Fruit fly (Drosophila melanogaster): Measurements from ENCODE around the gene Strump.

Gene Strump

DNA sequence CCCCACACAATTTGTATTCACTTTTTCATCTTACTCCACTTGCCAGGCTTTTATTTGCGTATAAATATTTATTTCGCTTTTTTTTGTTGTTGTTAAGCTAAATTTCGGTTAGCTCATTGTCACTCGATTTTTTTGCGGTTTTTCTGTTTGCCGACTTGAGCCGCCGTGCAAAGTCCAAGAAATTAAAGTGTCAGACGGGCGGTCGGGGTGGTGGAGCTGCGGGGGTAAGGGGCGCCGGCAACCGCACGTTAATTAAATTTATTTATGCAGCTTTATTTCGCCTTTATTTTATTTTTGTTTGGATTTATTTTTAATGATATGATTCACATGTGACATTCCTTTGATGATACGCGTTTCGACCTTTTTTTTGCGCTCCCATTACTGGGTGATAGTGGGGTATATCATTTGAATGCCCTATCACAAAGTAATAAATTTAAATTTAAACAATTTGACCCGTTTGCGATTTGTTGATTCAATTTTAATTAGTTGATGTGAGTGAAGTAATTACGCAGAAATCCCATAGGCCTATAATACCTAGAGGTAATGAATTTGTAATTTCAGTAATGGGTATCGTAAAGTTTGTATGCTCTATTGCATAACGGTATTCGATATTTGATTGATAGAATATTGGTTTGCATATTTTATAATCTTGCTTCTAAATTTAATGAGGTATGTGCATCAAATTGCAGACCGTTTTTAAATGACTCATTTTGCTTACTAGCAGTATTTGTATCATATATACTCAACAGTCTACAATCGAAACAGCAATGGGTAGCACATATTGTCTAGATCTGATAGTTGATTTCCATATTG lies 43.8 kb downstream of the Strump start (continued):
- TF ChIP-seq CG12942 (GFP tag; optimal IDR thresholded peaks at IDR 0.05) = no peak
- peak; percentile 1 for TF ChIP-seq CG12236 (GFP tag; optimal IDR thresholded peaks at IDR 0.05)
- no peak for TF ChIP-seq CG10431 (GFP tag; optimal IDR thresholded peaks at IDR 0.05)
- no peak for TF ChIP-seq CG34376 (GFP tag; optimal IDR thresholded peaks at IDR 0.05)
- TF ChIP-seq Sin3A (optimal IDR thresholded peaks at IDR 0.05) = no peak
- TF ChIP-seq Sox100B (GFP tag; optimal IDR thresholded peaks at IDR 0.05) = no peak
- no peak for TF ChIP-seq NC2α (GFP tag; optimal IDR thresholded peaks at IDR 0.05)
- TF ChIP-seq chinmo (GFP tag; IDR thresholded peaks at IDR 0.05; ENCODE audit: partially characterized antibody) = peak; percentile 71; the same call in 2 of the 4 replicates
- TF ChIP-seq al (GFP tag; IDR thresholded peaks at IDR 0.05) = peak; percentile 73
- peak; percentile 11 for TF ChIP-seq HmgZ (tag; optimal IDR thresholded peaks at IDR 0.05)
- TF ChIP-seq sna (GFP tag; IDR thresholded peaks at IDR 0.05; ENCODE audit: partially characterized antibody) = no peak
- TF ChIP-seq pum (GFP tag; optimal IDR thresholded peaks at IDR 0.05) = no peak
- no peak for TF ChIP-seq unc-4 (GFP tag; IDR thresholded peaks at IDR 0.05; ENCODE audit: partially characterized antibody)
- TF ChIP-seq ab (GFP tag; optimal IDR thresholded peaks at IDR 0.05) = no peak
- TF ChIP-seq Doc3 (GFP tag; IDR thresholded peaks at IDR 0.05; ENCODE audit: partially characterized antibody) = no peak
- no peak for TF ChIP-seq grn (GFP tag; optimal IDR thresholded peaks at IDR 0.05)
- peak; percentile 65 for TF ChIP-seq Usf (GFP tag; optimal IDR thresholded peaks at IDR 0.05)
- peak; percentile 12 for TF ChIP-seq CG16863 (GFP tag; optimal IDR thresholded peaks at IDR 0.05)
- no peak for TF ChIP-seq CG6683 (GFP tag; optimal IDR thresholded peaks at IDR 0.05)
- 0 out of 3 replicates have a peak, but pooled peaks have one; percentile 35 for TF ChIP-seq zfh1 (GFP tag; IDR thresholded peaks at IDR 0.05)
- no peak for TF ChIP-seq TFAM (GFP tag; optimal IDR thresholded peaks at IDR 0.05)
- peak; percentile 64 for TF ChIP-seq gem (tag; optimal IDR thresholded peaks at IDR 0.05)
- peak; percentile 41 for TF ChIP-seq Abd-B (GFP tag; optimal IDR thresholded peaks at IDR 0.05)
- no peak for TF ChIP-seq pita (GFP tag; optimal IDR thresholded peaks at IDR 0.05)
- peak; percentile 38 for TF ChIP-seq NfI (GFP tag; optimal IDR thresholded peaks at IDR 0.05)
- TF ChIP-seq CG2199 (GFP tag; IDR thresholded peaks at IDR 0.05) = no peak
- TF ChIP-seq prd (optimal IDR thresholded peaks at IDR 0.05) = no peak
- peak; percentile 60; the same call in 2 of the 3 replicates for TF ChIP-seq prd (GFP tag; IDR thresholded peaks at IDR 0.05)
- no peak for TF ChIP-seq CG8089 (GFP tag; optimal IDR thresholded peaks at IDR 0.05)
- peak in 1 of 2 experiments; percentile 36 for TF ChIP-seq chif (GFP tag; optimal IDR thresholded peaks at IDR 0.05)
- no peak for TF ChIP-seq peb (GFP tag; IDR thresholded peaks at IDR 0.05)
- no peak for TF ChIP-seq CkIIα-i1 (GFP tag; IDR thresholded peaks at IDR 0.05)
- TF ChIP-seq Atf-2 (GFP tag; optimal IDR thresholded peaks at IDR 0.05) = peak; percentile 34
- no peak for TF ChIP-seq CG18764 (GFP tag; optimal IDR thresholded peaks at IDR 0.05)
- TF ChIP-seq Jarid2 (GFP tag; optimal IDR thresholded peaks at IDR 0.05) = no peak
- no peak for TF ChIP-seq Ssrp (tag; optimal IDR thresholded peaks at IDR 0.05)
- no peak for TF ChIP-seq bigmax (GFP tag; optimal IDR thresholded peaks at IDR 0.05)
- TF ChIP-seq gro (GFP tag; optimal IDR thresholded peaks at IDR 0.05) = peak; percentile 33
- TF ChIP-seq CG17359 (tag; optimal IDR thresholded peaks at IDR 0.05) = peak; percentile 31
- TF ChIP-seq stc (GFP tag; IDR thresholded peaks at IDR 0.05) = no peak
- TF ChIP-seq CG1233 (GFP tag; optimal IDR thresholded peaks at IDR 0.05) = peak; percentile 29
- no peak for TF ChIP-seq wek (GFP tag; optimal IDR thresholded peaks at IDR 0.05)
- TF ChIP-seq wdn (GFP tag; IDR thresholded peaks at IDR 0.05) = no peak
- peak; percentile 68 for TF ChIP-seq Bteb2 (GFP tag; optimal IDR thresholded peaks at IDR 0.05)
- no peak for TF ChIP-seq CG6854 (GFP tag; optimal IDR thresholded peaks at IDR 0.05)
- no peak for TF ChIP-seq CG5953 (GFP tag; IDR thresholded peaks at IDR 0.05)
- TF ChIP-seq her (GFP tag; optimal IDR thresholded peaks at IDR 0.05) = peak; percentile 17
- peak; percentile 39 for TF ChIP-seq Chrac-16 (GFP tag; optimal IDR thresholded peaks at IDR 0.05)
- TF ChIP-seq zfh2 (GFP tag; optimal IDR thresholded peaks at IDR 0.05) = peak; percentile 75
- TF ChIP-seq CG13775 (GFP tag; optimal IDR thresholded peaks at IDR 0.05) = peak; percentile 25
